Fruit fly (Drosophila melanogaster): ENCODE results near the gene CG31546.

The CG31546 gene

DNA sequence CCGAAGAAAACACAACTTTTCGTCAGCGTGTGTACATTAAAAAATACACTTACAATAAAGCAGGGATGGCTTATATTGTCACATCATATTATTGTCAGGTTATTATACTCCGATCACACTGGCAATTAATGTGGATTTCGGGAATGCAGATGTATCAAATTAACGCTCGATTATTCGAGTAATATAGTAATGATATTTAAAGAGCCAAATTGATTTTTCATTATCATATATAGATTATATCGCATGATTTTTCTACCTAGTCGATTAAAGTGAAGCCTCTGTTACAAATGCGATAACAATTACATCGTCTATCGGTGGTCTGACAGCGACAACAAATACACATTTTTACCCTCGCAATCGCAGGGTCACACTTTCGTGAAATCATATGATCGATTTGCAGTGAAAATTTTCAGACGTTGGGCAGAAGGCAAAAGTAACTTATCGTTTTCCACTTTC lies 44.0 kb downstream of the CG31546 start, which contains the start of the genes noi and Vha26 (continued):
- peak; percentile 45 for TF ChIP-seq YL-1 (GFP tag; optimal IDR thresholded peaks at IDR 0.05)
- no peak for TF ChIP-seq CG17385 (GFP tag; optimal IDR thresholded peaks at IDR 0.05)
- no peak for TF ChIP-seq CG8359 (GFP tag; optimal IDR thresholded peaks at IDR 0.05; ENCODE audit: borderline replicate concordance)
- TF ChIP-seq CG30403 (GFP tag; optimal IDR thresholded peaks at IDR 0.05), result peak; percentile 23
- peak in 1 of 2 experiments; percentile 90 for TF ChIP-seq Dfd (GFP tag; optimal IDR thresholded peaks at IDR 0.05)
- TF ChIP-seq pfk (GFP tag; optimal IDR thresholded peaks at IDR 0.05), result peak; percentile 39
- TF ChIP-seq lab (GFP tag; optimal IDR thresholded peaks at IDR 0.05), result no peak
- no peak for TF ChIP-seq chif (GFP tag; optimal IDR thresholded peaks at IDR 0.05)
- TF ChIP-seq corto (GFP tag; optimal IDR thresholded peaks at IDR 0.05), result no peak
- TF ChIP-seq scrt (GFP tag; optimal IDR thresholded peaks at IDR 0.05), result no peak
- no peak for TF ChIP-seq CG1529 (GFP tag; optimal IDR thresholded peaks at IDR 0.05)
- TF ChIP-seq exex (tag; optimal IDR thresholded peaks at IDR 0.05), result no peak
- TF ChIP-seq Poxn (GFP tag; IDR thresholded peaks at IDR 0.05), result no peak
- no peak for TF ChIP-seq sqz (GFP tag; optimal IDR thresholded peaks at IDR 0.05)
- no peak for TF ChIP-seq CG15479 (GFP tag; optimal IDR thresholded peaks at IDR 0.05)
- no peak for TF ChIP-seq cas (GFP tag; IDR thresholded peaks at IDR 0.05)
- peak; percentile 68 for TF ChIP-seq CG15601 (tag; optimal IDR thresholded peaks at IDR 0.05)
- peak; percentile 91 for TF ChIP-seq sens (GFP tag)
- no peak for TF ChIP-seq Sox100B (GFP tag; optimal IDR thresholded peaks at IDR 0.05)
- no peak for TF ChIP-seq CG9876 (GFP tag; optimal IDR thresholded peaks at IDR 0.05)
- peak; percentile 61; the same call in 1 of the 2 replicates for TF ChIP-seq CG9932 (GFP tag; IDR thresholded peaks at IDR 0.05)
- TF ChIP-seq CG10979 (tag; optimal IDR thresholded peaks at IDR 0.05), result peak; percentile 21
- TF ChIP-seq bbx (GFP tag; IDR thresholded peaks at IDR 0.05; ENCODE audit: partially characterized antibody), result peak; percentile 54
- no peak for TF ChIP-seq so (GFP tag; IDR thresholded peaks at IDR 0.05)
- TF ChIP-seq trh (GFP tag; optimal IDR thresholded peaks at IDR 0.05), result no peak
- no peak for TF ChIP-seq CG12071 (GFP tag; optimal IDR thresholded peaks at IDR 0.05)
- TF ChIP-seq CG12942 (GFP tag; optimal IDR thresholded peaks at IDR 0.05), result no peak
- no peak for TF ChIP-seq CG12236 (GFP tag; optimal IDR thresholded peaks at IDR 0.05)
- peak; percentile 73 for TF ChIP-seq CG16813 (GFP tag; IDR thresholded peaks at IDR 0.05; ENCODE audit: partially characterized antibody)
- no peak; the same call in 1 of the 2 replicates for TF ChIP-seq CG31441 (GFP tag; IDR thresholded peaks at IDR 0.05)
- TF ChIP-seq ase (GFP tag; IDR thresholded peaks at IDR 0.05), result 0 out of 3 replicates have a peak, but pooled peaks have one; percentile 8
- TF ChIP-seq Ada2b (GFP tag; IDR thresholded peaks at IDR 0.05), result no peak
- TF ChIP-seq sd (tag; optimal IDR thresholded peaks at IDR 0.05), result no peak
- peak; percentile 31 for TF ChIP-seq caup (GFP tag; optimal IDR thresholded peaks at IDR 0.05; ENCODE audit: severe bottlenecking)
- no peak for TF ChIP-seq luna (GFP tag; optimal IDR thresholded peaks at IDR 0.05)
- TF ChIP-seq chinmo (GFP tag; IDR thresholded peaks at IDR 0.05; ENCODE audit: partially characterized antibody), result 0 out of 4 replicates have a peak, but pooled peaks have one; percentile 60
- peak; percentile 31 for TF ChIP-seq Mes4 (GFP tag; optimal IDR thresholded peaks at IDR 0.05)
- peak; percentile 33 for TF ChIP-seq CG13624 (GFP tag; optimal IDR thresholded peaks at IDR 0.05)
- peak; percentile 12 for TF ChIP-seq Spps (tag; optimal IDR thresholded peaks at IDR 0.05)
- no peak for TF ChIP-seq CG6813 (GFP tag; optimal IDR thresholded peaks at IDR 0.05)
- peak; percentile 72 for TF ChIP-seq CG12391 (tag; optimal IDR thresholded peaks at IDR 0.05)
- TF ChIP-seq gem (tag; optimal IDR thresholded peaks at IDR 0.05), result no peak
- no peak for TF ChIP-seq B-H2 (GFP tag; optimal IDR thresholded peaks at IDR 0.05)
- TF ChIP-seq CG3407 (GFP tag; optimal IDR thresholded peaks at IDR 0.05), result no peak
- TF ChIP-seq CG16779 (GFP tag; IDR thresholded peaks at IDR 0.05), result no peak
- no peak for TF ChIP-seq cato (GFP tag; optimal IDR thresholded peaks at IDR 0.05; ENCODE audit: borderline replicate concordance)
- TF ChIP-seq CG7839 (tag; optimal IDR thresholded peaks at IDR 0.05), result no peak
- TF ChIP-seq NFAT (GFP tag; IDR thresholded peaks at IDR 0.05), result no peak
- TF ChIP-seq CG17802 (tag; optimal IDR thresholded peaks at IDR 0.05), result peak; percentile 94
- no peak for TF ChIP-seq jing (GFP tag; optimal IDR thresholded peaks at IDR 0.05)
